Worm (Caenorhabditis elegans) whole organism, midembryonic: Measurements from ENCODE around the gene lim-4.

Experiments used
- flt-1 ChIP-seq: fragments of 200-800 bp; sonication (Bioruptor generic); IDR thresholded peaks from 2 replicates; pipeline ENCODE4 v1.3.6; 2022; ENCODE audit warnings: missing genetic modification characterization, missing compliant biosample characterization
- klf-2 ChIP-seq: fragments of 200-800 bp; sonication (Bioruptor generic); conservative IDR thresholded peaks from 2 replicates; pipeline ENCODE4 v1.3.6; 2022; ENCODE audit warnings: missing genetic modification reagents, missing genetic modification characterization, missing compliant biosample characterization

DNA sequence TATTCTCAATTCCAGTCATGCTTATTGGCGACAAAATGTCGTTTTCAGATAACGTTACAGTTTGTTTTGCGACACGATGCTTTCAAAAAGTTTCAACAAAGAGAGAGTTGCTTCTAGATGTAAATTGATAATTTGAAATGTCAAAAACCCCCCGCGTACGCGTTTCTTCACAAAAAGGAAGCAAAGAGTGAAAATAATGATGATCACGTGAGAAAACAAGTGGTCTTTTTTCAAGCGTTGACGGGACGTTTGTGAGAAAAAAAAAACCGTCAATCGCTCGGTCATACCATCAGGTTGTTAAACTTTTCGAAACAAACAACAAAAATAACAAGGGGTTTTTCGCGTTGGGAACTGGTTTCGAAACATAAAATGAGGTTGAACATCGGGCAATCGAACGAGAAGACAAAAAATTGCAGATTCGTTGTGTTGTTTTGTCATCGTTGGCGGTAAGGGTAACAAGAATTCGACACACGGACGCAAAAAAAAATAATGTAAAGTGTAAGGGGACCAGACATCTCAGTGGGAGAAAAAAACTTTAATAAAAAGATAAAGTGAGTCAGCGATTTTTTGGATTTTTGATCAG lies 41.2 kb downstream of the lim-4 start:
- TF ChIP-seq flt-1 (GFP tag; lab: Robert Waterston, UW) (no peak), klf-2 (GFP tag; lab: Robert Waterston, UW) (no peak)
